Worm (Caenorhabditis elegans) whole organism, young adult: Measurements from ENCODE around the gene F22H10.1.

Experiments used
- B0035.1 ChIP-seq: sonication (generic microtip); optimal IDR thresholded peaks from 2 replicates; lab custom pipeline; 2016; ENCODE audit warnings: missing genetic modification characterization, mild to moderate bottlenecking, missing compliant biosample characterization, missing genotype, missing genetic modification reagents
- B0261.1 ChIP-seq: sonication (generic microtip); optimal IDR thresholded peaks from 2 replicates; lab custom pipeline; 2016; ENCODE audit warnings: mild to moderate bottlenecking, missing genetic modification characterization, moderate library complexity, missing compliant biosample characterization
- C17E4.6 ChIP-seq: fragments of 200-800 bp; sonication (Bioruptor generic); IDR thresholded peaks from 2 replicates; pipeline ENCODE4 v1.3.6; 2022; ENCODE audit warnings: missing genetic modification reagents, missing genetic modification characterization, missing compliant biosample characterization
- D2030.7 ChIP-seq: fragments of 200-800 bp; sonication (Bioruptor generic); IDR thresholded peaks from 2 replicates; pipeline ENCODE4 v1.3.6; 2022; ENCODE audit warnings: missing genetic modification reagents, missing genetic modification characterization, missing compliant biosample characterization
- F23B12.7 ChIP-seq: sonication (generic microtip); optimal IDR thresholded peaks from 2 replicates; lab custom pipeline; 2017; ENCODE audit warnings: missing genetic modification characterization, mild to moderate bottlenecking, missing compliant biosample characterization, antibody characterized with exemption, moderate library complexity; ENCODE audit not compliant: insufficient read depth
- F37B4.10 ChIP-seq: fragments of 200-800 bp; sonication (Bioruptor generic); IDR thresholded peaks from 2 replicates; pipeline ENCODE4 v1.3.6; 2022; ENCODE audit warnings: missing genetic modification characterization, missing compliant biosample characterization
- F49E8.2 ChIP-seq: sonication (generic microtip); optimal IDR thresholded peaks from 3 replicates; lab custom pipeline; 2017; ENCODE audit warnings: missing genetic modification characterization, mild to moderate bottlenecking, missing compliant biosample characterization, antibody characterized with exemption, moderate library complexity; ENCODE audit not compliant: insufficient read depth
- F57A8.1 ChIP-seq: fragments of 200-800 bp; sonication (Bioruptor generic); optimal IDR thresholded peaks from 2 replicates; lab custom pipeline; 2018; ENCODE audit warnings: mild to moderate bottlenecking, missing genetic modification characterization, moderate library complexity, missing compliant biosample characterization
- K11D2.4 ChIP-seq: fragments of 200-800 bp; sonication (Bioruptor generic); IDR thresholded peaks from 2 replicates; pipeline ENCODE4 v1.3.6; 2022; ENCODE audit warnings: missing genetic modification reagents, missing genetic modification characterization, missing compliant biosample characterization
- K12H6.12 ChIP-seq: fragments of 200-800 bp; sonication (Bioruptor generic); optimal IDR thresholded peaks from 2 replicates; lab custom pipeline; 2018; ENCODE audit warnings: mild to moderate bottlenecking, missing genetic modification characterization, missing compliant biosample characterization
- T07F8.4 ChIP-seq: sonication (generic microtip); optimal IDR thresholded peaks from 2 replicates; lab custom pipeline; 2016; ENCODE audit warnings: mild to moderate bottlenecking, missing genetic modification characterization, moderate library complexity, missing compliant biosample characterization
- Y95B8A.8 ChIP-seq: fragments of 200-800 bp; sonication (Bioruptor generic); IDR thresholded peaks from 2 replicates; pipeline ENCODE4 v1.3.6; 2022; ENCODE audit warnings: missing genetic modification reagents, missing genetic modification characterization, missing compliant biosample characterization
- akir-1 ChIP-seq: fragments of 200-800 bp; sonication (Bioruptor generic); optimal IDR thresholded peaks from 2 replicates; lab custom pipeline; 2018; ENCODE audit warnings: mild to moderate bottlenecking, missing genetic modification characterization, moderate library complexity, missing compliant biosample characterization
- aptf-2 ChIP-seq: fragments of 200-800 bp; sonication (Bioruptor generic); conservative IDR thresholded peaks from 2 replicates; pipeline ENCODE4 v1.3.6; 2022; ENCODE audit warnings: missing genetic modification reagents, missing genetic modification characterization, missing compliant biosample characterization
- aptf-3 ChIP-seq: fragments of 200-800 bp; sonication (Bioruptor generic); IDR thresholded peaks from 2 replicates; pipeline ENCODE4 v1.3.6; 2022; ENCODE audit warnings: missing genetic modification characterization, missing compliant biosample characterization
- athp-1 ChIP-seq: sonication (generic microtip); optimal IDR thresholded peaks from 2 replicates; lab custom pipeline; 2017; ENCODE audit warnings: mild to moderate bottlenecking, missing genetic modification characterization, missing compliant biosample characterization
- attf-3 ChIP-seq: fragments of 200-800 bp; sonication (Bioruptor generic); conservative IDR thresholded peaks from 2 replicates; pipeline ENCODE4 v1.3.6; 2022; ENCODE audit warnings: missing genetic modification reagents, missing genetic modification characterization, missing compliant biosample characterization
- ccch-3 ChIP-seq: fragments of 200-800 bp; sonication (Bioruptor generic); optimal IDR thresholded peaks from 2 replicates; lab custom pipeline; 2018; ENCODE audit warnings: mild to moderate bottlenecking, missing genetic modification characterization, missing compliant biosample characterization
- cebp-2 ChIP-seq: fragments of 200-800 bp; sonication (Bioruptor generic); IDR thresholded peaks from 2 replicates; pipeline ENCODE4 v1.3.6; 2022; ENCODE audit warnings: missing genetic modification characterization, missing compliant biosample characterization
- ceh-58 ChIP-seq: fragments of 200-800 bp; sonication (Bioruptor generic); IDR thresholded peaks from 2 replicates; pipeline ENCODE4 v1.3.6; 2022; ENCODE audit warnings: missing genetic modification characterization, missing compliant biosample characterization
- ceh-79 ChIP-seq: sonication (generic microtip); optimal IDR thresholded peaks from 2 replicates; lab custom pipeline; 2017; ENCODE audit warnings: mild to moderate bottlenecking, missing genetic modification characterization, missing compliant biosample characterization
- chd-7 ChIP-seq: sonication (generic microtip); optimal IDR thresholded peaks from 2 replicates; lab custom pipeline; 2016; ENCODE audit warnings: mild to moderate bottlenecking, missing genetic modification characterization, moderate library complexity, missing compliant biosample characterization
- dpff-1 ChIP-seq: sonication (generic microtip); optimal IDR thresholded peaks from 2 replicates; lab custom pipeline; 2017; ENCODE audit warnings: mild to moderate bottlenecking, missing genetic modification characterization, missing compliant biosample characterization
- egl-18 ChIP-seq: fragments of 200-800 bp; sonication (Bioruptor generic); IDR thresholded peaks from 2 replicates; pipeline ENCODE4 v1.3.6; 2022; ENCODE audit warnings: missing genetic modification reagents, missing genetic modification characterization, missing compliant biosample characterization
- egrh-3 ChIP-seq: fragments of 200-800 bp; sonication (Bioruptor generic); IDR thresholded peaks from 2 replicates; pipeline ENCODE4 v1.3.6; 2022; ENCODE audit warnings: missing genetic modification reagents, missing genetic modification characterization, missing compliant biosample characterization
- ekl-4 ChIP-seq: fragments of 200-800 bp; sonication (Bioruptor generic); IDR thresholded peaks from 2 replicates; pipeline ENCODE4 v1.3.6; 2022; ENCODE audit warnings: missing genetic modification reagents, missing genetic modification characterization, missing compliant biosample characterization
- ets-4 ChIP-seq: fragments of 200-800 bp; sonication (Bioruptor generic); optimal IDR thresholded peaks from 2 replicates; lab custom pipeline; 2018; ENCODE audit warnings: mild to moderate bottlenecking, missing genetic modification characterization, missing compliant biosample characterization
- gei-17 ChIP-seq: fragments of 200-800 bp; sonication (Bioruptor generic); optimal IDR thresholded peaks from 2 replicates; lab custom pipeline; 2018; ENCODE audit warnings: mild to moderate bottlenecking, missing genetic modification characterization, missing compliant biosample characterization
- hmg-20 ChIP-seq: fragments of 200-800 bp; sonication (Bioruptor generic); IDR thresholded peaks from 2 replicates; pipeline ENCODE4 v1.3.6; 2022; ENCODE audit warnings: missing genetic modification reagents, missing genetic modification characterization, missing compliant biosample characterization
- lin-35 ChIP-seq, 3 experiments: fragments of 150-350 bp in 2 of 3; sonication (generic microtip) in 1 of 3; optimal IDR thresholded peaks; 2 replicates each; lab custom pipeline; 2014 to 2018; ENCODE audit warnings: missing biosample characterization in 3 of 3, missing genetic modification characterization in 3 of 3, missing genetic modification reagents in 3 of 3
- lin-54 ChIP-seq: fragments of 200-800 bp; sonication (Bioruptor generic); optimal IDR thresholded peaks from 2 replicates; lab custom pipeline; 2018; ENCODE audit warnings: mild to moderate bottlenecking, missing genetic modification characterization, missing compliant biosample characterization
- lsl-1 ChIP-seq: fragments of 200-800 bp; sonication (Bioruptor generic); optimal IDR thresholded peaks from 2 replicates; lab custom pipeline; 2018; ENCODE audit warnings: mild to moderate bottlenecking, missing genetic modification characterization, moderate library complexity, missing compliant biosample characterization
- lsy-27 ChIP-seq: sonication (generic microtip); optimal IDR thresholded peaks from 2 replicates; lab custom pipeline; 2017; ENCODE audit warnings: missing genetic modification characterization, mild to moderate bottlenecking, missing compliant biosample characterization, antibody characterized with exemption, missing genotype, borderline replicate concordance; ENCODE audit not compliant: insufficient read depth
- mel-28 ChIP-seq: sonication (generic microtip); optimal IDR thresholded peaks from 2 replicates; lab custom pipeline; 2016; ENCODE audit warnings: borderline replicate concordance, mild to moderate bottlenecking, missing genetic modification characterization, missing compliant biosample characterization
- mxl-1 ChIP-seq: sonication (generic microtip); optimal IDR thresholded peaks from 2 replicates; lab custom pipeline; 2016; ENCODE audit warnings: missing genetic modification characterization, missing compliant biosample characterization
- nfya-2 ChIP-seq: fragments of 200-800 bp; sonication (Bioruptor generic); IDR thresholded peaks from 2 replicates; pipeline ENCODE4 v1.3.6; 2022; ENCODE audit warnings: missing genetic modification reagents, missing genetic modification characterization, missing compliant biosample characterization
- nfyb-1 ChIP-seq: fragments of 200-800 bp; sonication (Bioruptor generic); IDR thresholded peaks from 2 replicates; pipeline ENCODE4 v1.3.6; 2022; ENCODE audit warnings: missing genetic modification reagents, missing genetic modification characterization, missing compliant biosample characterization
- pbrm-1 ChIP-seq: fragments of 200-800 bp; sonication (Bioruptor generic); IDR thresholded peaks from 2 replicates; pipeline ENCODE4 v1.3.6; 2022; ENCODE audit warnings: missing genetic modification reagents, missing genetic modification characterization, missing compliant biosample characterization
- pha-4 ChIP-seq: fragments of 150-350 bp; sonication (generic microtip); optimal IDR thresholded peaks from 2 replicates; lab custom pipeline; 2014; ENCODE audit warnings: missing biosample characterization, missing genetic modification reagents, missing genetic modification characterization
- rcor-1 ChIP-seq: fragments of 200-800 bp; sonication (Bioruptor generic); IDR thresholded peaks from 2 replicates; pipeline ENCODE4 v1.3.6; 2022; ENCODE audit warnings: missing genetic modification reagents, missing genetic modification characterization, missing compliant biosample characterization
- rec-8 ChIP-seq, 2 experiments: sonication (generic microtip); optimal IDR thresholded peaks; 2 replicates each; lab custom pipeline; 2016; ENCODE audit warnings: mild to moderate bottlenecking in 2 of 2, missing genetic modification characterization in 2 of 2, missing genetic modification reagents in 2 of 2, missing genotype in 2 of 2, missing biosample characterization in 1 of 2, missing compliant biosample characterization in 1 of 2, moderate library complexity in 1 of 2
- snpc-3.4 ChIP-seq: sonication (generic microtip); optimal IDR thresholded peaks from 2 replicates; lab custom pipeline; 2017; ENCODE audit warnings: missing genetic modification characterization, mild to moderate bottlenecking, missing compliant biosample characterization, antibody characterized with exemption, moderate library complexity, missing genotype, missing genetic modification reagents
- tbp1 ChIP-seq: fragments of 200-800 bp; sonication (Bioruptor generic); optimal IDR thresholded peaks from 2 replicates; lab custom pipeline; 2018; ENCODE audit warnings: mild to moderate bottlenecking, missing genetic modification characterization, missing compliant biosample characterization
- unc-62 ChIP-seq: fragments of 150-350 bp; optimal IDR thresholded peaks from 2 replicates; lab custom pipeline; 2014; ENCODE audit warnings: missing biosample characterization, missing genetic modification reagents, missing genetic modification characterization
- zim-3 ChIP-seq: sonication (generic microtip); optimal IDR thresholded peaks from 2 replicates; lab custom pipeline; 2017; ENCODE audit warnings: mild to moderate bottlenecking, missing genetic modification characterization, moderate library complexity, missing compliant biosample characterization
- ztf-18 ChIP-seq: sonication (generic microtip); optimal IDR thresholded peaks from 2 replicates; lab custom pipeline; 2016; ENCODE audit warnings: missing genotype, mild to moderate bottlenecking, missing genetic modification characterization, missing compliant biosample characterization
- ztf-28 ChIP-seq: fragments of 200-800 bp; sonication (Bioruptor generic); IDR thresholded peaks from 2 replicates; pipeline ENCODE4 v1.3.6; 2022; ENCODE audit warnings: missing genetic modification reagents, missing genetic modification characterization, missing compliant biosample characterization
- ztf-6 ChIP-seq: fragments of 200-800 bp; sonication (Bioruptor generic); IDR thresholded peaks from 2 replicates; pipeline ENCODE4 v1.3.6; 2022; ENCODE audit warnings: missing genetic modification reagents, missing genetic modification characterization, missing compliant biosample characterization

F22H10.1 gene

DNA sequence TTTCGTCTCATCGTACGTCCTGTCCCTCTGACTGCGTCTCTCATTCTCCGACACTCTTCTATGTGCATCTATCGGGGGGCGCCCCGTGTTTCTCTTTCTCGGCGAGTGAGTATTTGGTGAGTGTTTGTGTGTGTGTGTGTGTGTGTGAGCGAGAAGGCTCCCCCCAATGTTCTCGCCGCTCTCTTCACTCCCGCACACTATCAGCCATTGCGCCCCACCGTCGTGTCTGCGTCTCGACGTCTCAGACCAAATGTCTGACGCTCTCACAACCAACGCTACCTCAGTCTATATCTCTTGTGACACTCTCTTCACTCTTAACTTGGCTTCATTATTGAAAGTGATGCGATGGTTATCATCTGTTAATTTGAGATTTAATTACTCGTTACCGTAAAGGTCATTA is 24.6 kb downstream of the F22H10.1 start (continued):
- TF ChIP-seq nfyb-1 (GFP tag; lab: Robert Waterston, UW) (peak; percentile 83), B0261.1 (tag; lab: Kevin White, UChicago) (peak; percentile 5), dpff-1 (tag; lab: Kevin White, UChicago) (no peak), unc-62 (GFP tag; lab: Kevin White, UChicago) (no peak), lin-54 (GFP tag; lab: Kevin White, UChicago) (peak; percentile 57), ztf-28 (GFP tag; lab: Robert Waterston, UW) (no peak), ets-4 (GFP tag; lab: Kevin White, UChicago) (peak; percentile 45), F23B12.7 (tag; lab: Kevin White, UChicago) (no peak), athp-1 (peak; percentile 51), ztf-18 (peak; percentile 41), pha-4 (tag; lab: Kevin White, UChicago) (no peak), K12H6.12 (tag; lab: Kevin White, UChicago) (peak; percentile 95), mxl-1 (tag; lab: Kevin White, UChicago) (no peak), zim-3 (tag; lab: Kevin White, UChicago) (no peak), attf-3 (peak; percentile 35), aptf-3 (GFP tag; lab: Robert Waterston, UW) (no peak), lsy-27 (tag; lab: Kevin White, UChicago) (no peak), K11D2.4 (GFP tag; lab: Robert Waterston, UW) (peak; percentile 82), tbp1 (GFP tag; lab: Kevin White, UChicago) (peak; percentile 63), hmg-20 (GFP tag; lab: Robert Waterston, UW) (no peak), T07F8.4 (no peak), chd-7 (peak; percentile 91), Y95B8A.8 (GFP tag; lab: Robert Waterston, UW) (0 out of 2 replicates have a peak, but pooled peaks have one; percentile 39), pbrm-1 (GFP tag; lab: Robert Waterston, UW) (peak; percentile 83), mel-28 (tag; lab: Kevin White, UChicago) (no peak), aptf-2 (0 out of 2 replicates have a peak, but pooled peaks have one; percentile 21), egrh-3 (GFP tag; lab: Robert Waterston, UW) (peak; percentile 75), F57A8.1 (GFP tag; lab: Kevin White, UChicago) (no peak), ztf-6 (0 out of 2 replicates have a peak, but pooled peaks have one; percentile 24), C17E4.6 (no peak), nfya-2 (no peak), akir-1 (GFP tag; lab: Kevin White, UChicago) (peak; percentile 31), rcor-1 (GFP tag; lab: Robert Waterston, UW) (peak; percentile 73; the same call in 1 of the 2 replicates), lin-35 (GFP tag; optimal IDR thresholded peaks at IDR 0.05; lab: Kevin White, UChicago) (peak in 1 of 3 experiments; percentile 60), ekl-4 (peak; percentile 84), F37B4.10 (GFP tag; lab: Robert Waterston, UW) (0 out of 2 replicates have a peak, but pooled peaks have one; percentile 37), rec-8 (tag; optimal IDR thresholded peaks at IDR 0.05; lab: Kevin White, UChicago) (no peak), egl-18 (GFP tag; lab: Robert Waterston, UW) (0 out of 2 replicates have a peak, but pooled peaks have one; percentile 55), F49E8.2 (tag; lab: Kevin White, UChicago) (no peak), B0035.1 (tag; lab: Kevin White, UChicago) (peak; percentile 49), ceh-58 (GFP tag; lab: Robert Waterston, UW) (no peak), snpc-3.4 (tag; lab: Kevin White, UChicago) (no peak), ceh-79 (tag; lab: Kevin White, UChicago) (no peak), cebp-2 (GFP tag; lab: Robert Waterston, UW) (no peak), lsl-1 (GFP tag; lab: Kevin White, UChicago) (no peak), D2030.7 (GFP tag; lab: Robert Waterston, UW) (no peak), ccch-3 (no peak), gei-17 (GFP tag; lab: Kevin White, UChicago) (peak; percentile 76)
